Worm (Caenorhabditis elegans): ENCODE data around the gene str-208.

str-208 gene

ce11 chrV:4924618-4925017, 32.0 kb upstream of the str-208 start, which contains the start of gene srh-20:
TSS of gene srh-20 (plus strand) at chrV:4924918.
- no peak for TF ChIP-seq elt-1 (tag; optimal IDR thresholded peaks at IDR 0.05)

ce11 chrV:4926371-4926770, 30.3 kb upstream of the str-208 start, which contains the start of gene srh-21:
TSS of gene srh-21 (plus strand) at chrV:4926671.
- TF ChIP-seq mdl-1 (tag; optimal IDR thresholded peaks at IDR 0.05) = no peak
- no peak for TF ChIP-seq nhr-237 (tag; optimal IDR thresholded peaks at IDR 0.05)
- no peak for TF ChIP-seq lsy-12 (tag; optimal IDR thresholded peaks at IDR 0.05)
- no peak for TF ChIP-seq ama-1 (optimal IDR thresholded peaks at IDR 0.05)
- TF ChIP-seq snpc-4 (tag; optimal IDR thresholded peaks at IDR 0.05) = no peak
- no peak for TF ChIP-seq ceh-82 (tag; optimal IDR thresholded peaks at IDR 0.05)

- TF ChIP-seq unc-39 (tag; optimal IDR thresholded peaks at IDR 0.05) (no peak), egl-5 (tag; optimal IDR thresholded peaks at IDR 0.05) (no peak), aly-2 (tag; optimal IDR thresholded peaks at IDR 0.05) (no peak), fkh-10 (GFP tag; optimal IDR thresholded peaks at IDR 0.05) (no peak), unc-62 (GFP tag; optimal IDR thresholded peaks at IDR 0.05) (no peak), skn-1 (tag; optimal IDR thresholded peaks at IDR 0.05) (no peak), jun-1 (tag; optimal IDR thresholded peaks at IDR 0.05) (no peak), lin-39 (tag; optimal IDR thresholded peaks at IDR 0.05) (no peak), elt-1 (tag; optimal IDR thresholded peaks at IDR 0.05) (no peak), R02D3.7 (tag; optimal IDR thresholded peaks at IDR 0.05) (no peak), pha-4 (tag; optimal IDR thresholded peaks at IDR 0.05) (no peak), ama-1 (optimal IDR thresholded peaks at IDR 0.05) (no peak), nhr-11 (tag; optimal IDR thresholded peaks at IDR 0.05) (no peak), snpc-4 (tag; optimal IDR thresholded peaks at IDR 0.05) (no peak), pqm-1 (tag; optimal IDR thresholded peaks at IDR 0.05) (no peak), sea-2 (GFP tag; optimal IDR thresholded peaks at IDR 0.05) (no peak), ceh-9 (tag; optimal IDR thresholded peaks at IDR 0.05) (no peak), nhr-25 (tag; optimal IDR thresholded peaks at IDR 0.05) (no peak), elt-3 (tag; optimal IDR thresholded peaks at IDR 0.05) (no peak), nhr-67 (tag; optimal IDR thresholded peaks at IDR 0.05) (no peak)
Measured at ce11 chrV:4929842-4930241, 26.8 kb upstream of the str-208 start, which contains the start of gene str-205. TSS of gene str-205 (minus strand) at chrV:4929942.

ce11 chrV:4932814-4933213, 23.8 kb upstream of the str-208 start, which contains the start of gene C02E7.10:
TSS of gene C02E7.10 (minus strand) at chrV:4933045.
- TF ChIP-seq unc-39 (tag; optimal IDR thresholded peaks at IDR 0.05) = no peak
- TF ChIP-seq ceh-9 (tag; optimal IDR thresholded peaks at IDR 0.05) = no peak
- TF ChIP-seq nhr-25 (tag; optimal IDR thresholded peaks at IDR 0.05) = no peak
- no peak for TF ChIP-seq elt-1 (tag; optimal IDR thresholded peaks at IDR 0.05)
- no peak for TF ChIP-seq ZK546.5 (tag; optimal IDR thresholded peaks at IDR 0.05)
- no peak for TF ChIP-seq nhr-28 (tag; optimal IDR thresholded peaks at IDR 0.05)
- no peak for TF ChIP-seq lin-39 (tag; optimal IDR thresholded peaks at IDR 0.05)
- TF ChIP-seq unc-62 (GFP tag; optimal IDR thresholded peaks at IDR 0.05) = no peak
- TF ChIP-seq snpc-4 (tag; optimal IDR thresholded peaks at IDR 0.05) = no peak
- no peak for TF ChIP-seq sea-2 (GFP tag; optimal IDR thresholded peaks at IDR 0.05)
- TF ChIP-seq aly-2 (tag; optimal IDR thresholded peaks at IDR 0.05) = no peak
- TF ChIP-seq skn-1 (tag; optimal IDR thresholded peaks at IDR 0.05) = no peak
- no peak for TF ChIP-seq lin-15B (tag; optimal IDR thresholded peaks at IDR 0.05)
- no peak for TF ChIP-seq ama-1 (optimal IDR thresholded peaks at IDR 0.05)
- TF ChIP-seq fos-1 (tag; optimal IDR thresholded peaks at IDR 0.05) = no peak

ce11 chrV:4933268-4933667, 23.4 kb upstream of the str-208 start:
- TF ChIP-seq egl-5 (tag; optimal IDR thresholded peaks at IDR 0.05) (no peak), nhr-25 (tag; optimal IDR thresholded peaks at IDR 0.05) (no peak), unc-62 (GFP tag; optimal IDR thresholded peaks at IDR 0.05) (no peak), ceh-82 (tag; optimal IDR thresholded peaks at IDR 0.05) (no peak), lsy-12 (tag; optimal IDR thresholded peaks at IDR 0.05) (no peak)

ce11 chrV:4934406-4934805, 22.2 kb upstream of the str-208 start, which contains the start of gene catp-2:
TSS of gene catp-2 (plus strand) at chrV:4934706.
- no peak for TF ChIP-seq eor-1 (tag; optimal IDR thresholded peaks at IDR 0.05)
- TF ChIP-seq nhr-43 (tag; optimal IDR thresholded peaks at IDR 0.05; ENCODE audit: poor library complexity, severe bottlenecking) = no peak
- TF ChIP-seq nhr-76 (tag; optimal IDR thresholded peaks at IDR 0.05) = no peak
- no peak for TF ChIP-seq nhr-67 (tag; optimal IDR thresholded peaks at IDR 0.05)
- TF ChIP-seq nhr-23 (tag; optimal IDR thresholded peaks at IDR 0.05) = no peak
- TF ChIP-seq ztf-4 (tag; optimal IDR thresholded peaks at IDR 0.05) = no peak
- no peak for TF ChIP-seq daf-12 (tag; optimal IDR thresholded peaks at IDR 0.05)
- no peak for TF ChIP-seq unc-39 (tag; optimal IDR thresholded peaks at IDR 0.05)
- TF ChIP-seq nhr-12 (tag; optimal IDR thresholded peaks at IDR 0.05) = no peak
- TF ChIP-seq fos-1 (tag; optimal IDR thresholded peaks at IDR 0.05) = no peak
- TF ChIP-seq skn-1 (tag; optimal IDR thresholded peaks at IDR 0.05) = no peak
